Worm (Caenorhabditis elegans): ENCODE measurements around the gene cpg-20.

The cpg-20 gene

DNA sequence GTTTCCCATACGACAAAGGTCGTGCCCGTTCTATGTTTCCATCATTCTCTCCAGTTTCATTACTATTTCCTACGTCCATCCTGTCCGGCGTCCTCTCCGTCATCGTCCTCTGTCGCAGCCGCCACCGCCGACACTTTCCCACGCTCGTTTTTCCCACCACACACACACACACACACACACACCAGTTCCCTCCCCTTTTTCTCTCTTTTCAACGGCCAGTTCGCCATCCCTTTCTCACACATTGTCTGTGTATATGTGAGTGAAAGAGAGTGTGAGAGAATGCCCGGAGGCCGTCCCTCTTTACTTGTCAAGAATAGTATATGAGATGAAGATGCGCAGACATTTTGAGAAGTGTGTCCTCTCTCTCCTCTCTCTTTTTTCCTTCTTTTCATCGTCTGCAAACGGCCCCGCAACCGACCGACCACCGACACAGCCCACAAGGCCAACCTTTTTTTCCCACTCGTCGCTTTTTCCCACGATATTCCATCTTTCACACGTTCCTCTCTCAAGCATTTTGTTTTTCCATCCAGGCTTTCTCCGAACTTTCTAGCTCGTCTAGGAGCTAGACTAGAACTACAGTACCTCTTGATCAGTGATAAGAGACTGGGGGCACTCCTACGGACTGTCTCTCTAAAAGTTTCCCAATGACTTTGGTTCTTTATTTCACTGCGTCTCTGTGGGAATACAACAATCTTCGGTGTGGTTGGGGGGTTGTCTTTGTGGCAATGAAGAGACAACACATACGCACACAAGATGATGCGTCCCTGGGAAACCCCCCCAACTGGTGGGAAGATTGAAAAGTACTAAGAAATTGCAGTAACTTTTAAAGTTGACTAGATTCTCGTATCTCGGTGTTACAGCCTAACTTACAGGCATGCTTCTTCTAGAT, 21.3 kb upstream of the cpg-20 start:
- no peak for TF ChIP-seq zip-4 (GFP tag; optimal IDR thresholded peaks at IDR 0.05)
- TF ChIP-seq nhr-11 (tag; optimal IDR thresholded peaks at IDR 0.05) = no peak
- TF ChIP-seq aha-1 (tag; optimal IDR thresholded peaks at IDR 0.05) = no peak
- TF ChIP-seq skn-1 (tag; optimal IDR thresholded peaks at IDR 0.05) = peak; percentile 71
- TF ChIP-seq elt-2 (tag; optimal IDR thresholded peaks at IDR 0.05) = peak; percentile 15
- TF ChIP-seq nhr-19 (GFP tag; conservative IDR thresholded peaks at IDR 0.05) = peak; percentile 67
- TF ChIP-seq alr-1 (tag; optimal IDR thresholded peaks at IDR 0.05; ENCODE audit: borderline replicate concordance) = no peak
- TF ChIP-seq lin-13 (GFP tag; optimal IDR thresholded peaks at IDR 0.05) = peak; percentile 47
- peak; percentile 56 for TF ChIP-seq irx-1 (tag; optimal IDR thresholded peaks at IDR 0.05)
- TF ChIP-seq hlh-4 (tag; optimal IDR thresholded peaks at IDR 0.05) = no peak
- peak; percentile 22 to 54 (median 42) for TF ChIP-seq elt-3 (tag; optimal IDR thresholded peaks at IDR 0.05)
- no peak for TF ChIP-seq ceh-88 (GFP tag; IDR thresholded peaks at IDR 0.05)
- TF ChIP-seq unc-86 (tag; optimal IDR thresholded peaks at IDR 0.05) = peak; percentile 68
- TF ChIP-seq mab-9 (GFP tag; IDR thresholded peaks at IDR 0.05) = 0 out of 2 replicates have a peak, but pooled peaks have one; percentile 7
- peak; percentile 85 for TF ChIP-seq tbx-2 (tag; optimal IDR thresholded peaks at IDR 0.05)
- no peak for TF ChIP-seq nhr-84 (tag; optimal IDR thresholded peaks at IDR 0.05)
- peak in 2 of 3 experiments; percentile 25 to 69 for TF ChIP-seq ceh-82 (tag; optimal IDR thresholded peaks at IDR 0.05)
- no peak for TF ChIP-seq mef-2 (tag; optimal IDR thresholded peaks at IDR 0.05)
- TF ChIP-seq unc-30 (tag; optimal IDR thresholded peaks at IDR 0.05) = no peak
- TF ChIP-seq swsn-7 (tag; optimal IDR thresholded peaks at IDR 0.05) = peak; percentile 84
- TF ChIP-seq unc-98 (GFP tag; IDR thresholded peaks at IDR 0.05) = no peak
- TF ChIP-seq nhr-28 (tag; optimal IDR thresholded peaks at IDR 0.05) = no peak
- TF ChIP-seq vab-15 (tag; optimal IDR thresholded peaks at IDR 0.05) = no peak
- TF ChIP-seq nhr-47 (tag; optimal IDR thresholded peaks at IDR 0.05) = peak; percentile 77
- peak; percentile 95 for TF ChIP-seq blmp-1 (tag; optimal IDR thresholded peaks at IDR 0.05)
- TF ChIP-seq grh-1 (GFP tag; IDR thresholded peaks at IDR 0.05) = peak; percentile 70
- no peak for TF ChIP-seq ama-1 (optimal IDR thresholded peaks at IDR 0.05)
- no peak for TF ChIP-seq tlp-1 (tag; optimal IDR thresholded peaks at IDR 0.05)
- peak; percentile 51 for TF ChIP-seq dsc-1 (tag; optimal IDR thresholded peaks at IDR 0.05)
- peak; percentile 41 for TF ChIP-seq C16A3.4 (tag; optimal IDR thresholded peaks at IDR 0.05)
- TF ChIP-seq jun-1 (tag; optimal IDR thresholded peaks at IDR 0.05) = peak; percentile 68
- TF ChIP-seq lin-15B (tag; optimal IDR thresholded peaks at IDR 0.05) = no peak
- peak; percentile 59 to 68 for TF ChIP-seq lin-35 (GFP tag; optimal IDR thresholded peaks at IDR 0.05)
- TF ChIP-seq nhr-85 (tag) = peak; percentile 96
- peak; percentile 84 for TF ChIP-seq snpc-4 (tag; optimal IDR thresholded peaks at IDR 0.05)
- no peak for TF ChIP-seq ceh-8 (GFP tag; optimal IDR thresholded peaks at IDR 0.05)
- no peak for TF ChIP-seq C04F5.9 (tag; optimal IDR thresholded peaks at IDR 0.05)
- TF ChIP-seq nhr-12 (tag; optimal IDR thresholded peaks at IDR 0.05) = no peak
- TF ChIP-seq ceh-63 (GFP tag; optimal IDR thresholded peaks at IDR 0.05) = no peak
- peak; percentile 56 for TF ChIP-seq nhr-77 (tag; optimal IDR thresholded peaks at IDR 0.05)
- peak; percentile 62 for TF ChIP-seq nhr-237 (tag; optimal IDR thresholded peaks at IDR 0.05)
- TF ChIP-seq ztf-4 (tag; optimal IDR thresholded peaks at IDR 0.05) = peak; percentile 15
- TF ChIP-seq hlh-17 (GFP tag; optimal IDR thresholded peaks at IDR 0.05; ENCODE audit: borderline replicate concordance) = no peak
- peak; percentile 47 for TF ChIP-seq isw-1 (GFP tag; IDR thresholded peaks at IDR 0.05)
- TF ChIP-seq pag-3 (tag; optimal IDR thresholded peaks at IDR 0.05; ENCODE audit: borderline replicate concordance, insufficient read depth) = no peak
- no peak for TF ChIP-seq zag-1 (tag; optimal IDR thresholded peaks at IDR 0.05)
- no peak for TF ChIP-seq unc-62 (GFP tag; optimal IDR thresholded peaks at IDR 0.05)
- TF ChIP-seq lin-14 (GFP tag; optimal IDR thresholded peaks at IDR 0.05) = peak; percentile 100
- TF ChIP-seq sptf-1 (tag; optimal IDR thresholded peaks at IDR 0.05) = no peak
- TF ChIP-seq Y116A8C.19 (tag; optimal IDR thresholded peaks at IDR 0.05; ENCODE audit: borderline replicate concordance) = no peak
- no peak for TF ChIP-seq pax-3 (tag; optimal IDR thresholded peaks at IDR 0.05)
- TF ChIP-seq ceh-90 (tag; optimal IDR thresholded peaks at IDR 0.05) = no peak
